Worm (Caenorhabditis elegans) whole organism, late embryonic: ENCODE measurements around the gene K03H1.9.
A peak's percentile ranks its signal among the peaks of the same experiment; 100 is the strongest.

Experiments
- C08G9.2 ChIP-seq: sonication (generic microtip); optimal IDR thresholded peaks from 2 replicates; lab custom pipeline; 2016; ENCODE audit warnings: mild to moderate bottlenecking, missing genetic modification characterization, moderate library complexity, missing compliant biosample characterization
- C38D4.7 ChIP-seq: fragments of 200-800 bp; sonication (Bioruptor generic); optimal IDR thresholded peaks from 2 replicates; lab custom pipeline; 2018; ENCODE audit warnings: mild to moderate bottlenecking, missing genetic modification characterization, moderate library complexity, missing compliant biosample characterization
- K09A11.1 ChIP-seq: sonication (generic microtip); optimal IDR thresholded peaks from 2 replicates; lab custom pipeline; 2017; ENCODE audit warnings: antibody characterized with exemption, mild to moderate bottlenecking, missing genetic modification characterization, missing compliant biosample characterization; ENCODE audit not compliant: insufficient read depth
- Y22D7AL.16 ChIP-seq: sonication (generic microtip); optimal IDR thresholded peaks from 2 replicates; lab custom pipeline; 2016; ENCODE audit warnings: missing genetic modification characterization, missing compliant biosample characterization
- ahr-1 ChIP-seq: sonication (generic microtip); optimal IDR thresholded peaks from 2 replicates; lab custom pipeline; 2016; ENCODE audit warnings: missing genetic modification characterization, missing compliant biosample characterization
- ama-1 ChIP-seq: fragments of 150-350 bp; optimal IDR thresholded peaks from 2 replicates; lab custom pipeline; 2014
- ceh-18 ChIP-seq: sonication (generic microtip); optimal IDR thresholded peaks from 2 replicates; lab custom pipeline; 2016; ENCODE audit warnings: missing genetic modification characterization, missing compliant biosample characterization
- ceh-22 ChIP-seq: sonication (generic microtip); optimal IDR thresholded peaks from 2 replicates; lab custom pipeline; 2017; ENCODE audit warnings: missing biosample characterization, missing genetic modification characterization
- ceh-30 ChIP-seq: fragments of 150-350 bp; optimal IDR thresholded peaks from 2 replicates; lab custom pipeline; 2014; ENCODE audit warnings: missing biosample characterization, missing genetic modification characterization
- ceh-31 ChIP-seq: sonication (generic microtip); optimal IDR thresholded peaks from 2 replicates; lab custom pipeline; 2016; ENCODE audit warnings: missing genetic modification characterization, missing compliant biosample characterization
- ceh-48 ChIP-seq: sonication (generic microtip); optimal IDR thresholded peaks from 2 replicates; lab custom pipeline; 2016; ENCODE audit warnings: missing genetic modification characterization, inconsistent platforms, missing compliant biosample characterization
- ceh-6 ChIP-seq: fragments of 200-800 bp; sonication (Bioruptor generic); optimal IDR thresholded peaks from 2 replicates; lab custom pipeline; 2018; ENCODE audit warnings: mild to moderate bottlenecking, missing genetic modification characterization, missing compliant biosample characterization
- ceh-9 ChIP-seq: sonication (generic microtip); optimal IDR thresholded peaks from 2 replicates; lab custom pipeline; 2016; ENCODE audit warnings: mild to moderate bottlenecking, missing genetic modification characterization, inconsistent platforms, missing compliant biosample characterization
- che-1 ChIP-seq: sonication (generic microtip); optimal IDR thresholded peaks from 2 replicates; lab custom pipeline; 2016; ENCODE audit warnings: mild to moderate bottlenecking, missing genetic modification characterization, missing compliant biosample characterization
- elt-2 ChIP-seq: sonication (generic microtip); optimal IDR thresholded peaks from 2 replicates; lab custom pipeline; 2016; ENCODE audit warnings: missing genetic modification reagents, missing genetic modification characterization, missing compliant biosample characterization
- fkh-10 ChIP-seq: fragments of 150-350 bp; optimal IDR thresholded peaks from 2 replicates; lab custom pipeline; 2014; ENCODE audit warnings: missing biosample characterization, missing genetic modification reagents, missing genetic modification characterization
- fkh-6 ChIP-seq: sonication (generic microtip); optimal IDR thresholded peaks from 2 replicates; lab custom pipeline; 2016; ENCODE audit warnings: missing genetic modification characterization, missing compliant biosample characterization
- gmeb-2 ChIP-seq: sonication (generic microtip); optimal IDR thresholded peaks from 2 replicates; lab custom pipeline; 2016; ENCODE audit warnings: missing genetic modification characterization, inconsistent platforms, missing compliant biosample characterization
- hlh-13 ChIP-seq: fragments of 200-800 bp; sonication (Bioruptor generic); optimal IDR thresholded peaks from 2 replicates; lab custom pipeline; 2018; ENCODE audit warnings: mild to moderate bottlenecking, missing genetic modification characterization, missing compliant biosample characterization
- hlh-30 ChIP-seq: sonication (generic microtip); optimal IDR thresholded peaks from 2 replicates; lab custom pipeline; 2017; ENCODE audit warnings: antibody characterized with exemption, missing genetic modification characterization, missing compliant biosample characterization; ENCODE audit not compliant: insufficient read depth
- hlh-6 ChIP-seq: sonication (generic microtip); optimal IDR thresholded peaks from 2 replicates; lab custom pipeline; 2016; ENCODE audit warnings: missing genotype, missing genetic modification characterization, missing compliant biosample characterization
- lim-6 ChIP-seq: sonication (generic microtip); optimal IDR thresholded peaks from 2 replicates; lab custom pipeline; 2016; ENCODE audit warnings: missing genetic modification characterization, missing compliant biosample characterization
- madf-2 ChIP-seq: sonication (generic microtip); optimal IDR thresholded peaks from 2 replicates; lab custom pipeline; 2017; ENCODE audit warnings: missing genetic modification characterization, missing compliant biosample characterization
- mec-3 ChIP-seq: sonication (generic microtip); optimal IDR thresholded peaks from 2 replicates; lab custom pipeline; 2016; ENCODE audit warnings: borderline replicate concordance, missing genetic modification characterization, missing compliant biosample characterization
- nhr-11 ChIP-seq: fragments of 150-350 bp; optimal IDR thresholded peaks from 2 replicates; lab custom pipeline; 2014; ENCODE audit warnings: missing biosample characterization, missing genetic modification characterization
- nhr-232 ChIP-seq: sonication (generic microtip); optimal IDR thresholded peaks from 2 replicates; lab custom pipeline; 2016; ENCODE audit warnings: missing genetic modification characterization, missing compliant biosample characterization
- npax-4 ChIP-seq: sonication (generic microtip); optimal IDR thresholded peaks from 2 replicates; lab custom pipeline; 2016; ENCODE audit warnings: missing genetic modification characterization, missing compliant biosample characterization
- pag-3 ChIP-seq: sonication (generic microtip); optimal IDR thresholded peaks from 2 replicates; lab custom pipeline; 2016; ENCODE audit warnings: missing compliant biosample characterization, missing genetic modification characterization, borderline replicate concordance
- pat-9 ChIP-seq: fragments of 200-800 bp; sonication (Bioruptor generic); optimal IDR thresholded peaks from 2 replicates; lab custom pipeline; 2018; ENCODE audit warnings: mild to moderate bottlenecking, missing genetic modification characterization, moderate library complexity, missing compliant biosample characterization
- pha-4 ChIP-seq: fragments of 150-350 bp; optimal IDR thresholded peaks from 2 replicates; lab custom pipeline; 2018; ENCODE audit warnings: missing biosample characterization, missing genetic modification reagents, missing genetic modification characterization
- pqm-1 ChIP-seq: sonication (generic microtip); optimal IDR thresholded peaks from 2 replicates; lab custom pipeline; 2016; ENCODE audit warnings: missing genetic modification characterization, missing compliant biosample characterization
- ref-2 ChIP-seq: sonication (generic microtip); optimal IDR thresholded peaks from 2 replicates; lab custom pipeline; 2016; ENCODE audit warnings: missing genetic modification characterization, missing compliant biosample characterization
- rnt-1 ChIP-seq: sonication (generic microtip); optimal IDR thresholded peaks from 2 replicates; lab custom pipeline; 2016; ENCODE audit warnings: missing genetic modification characterization, missing compliant biosample characterization
- sdc-2 ChIP-seq: sonication (generic microtip); optimal IDR thresholded peaks from 2 replicates; lab custom pipeline; 2016; ENCODE audit warnings: missing genotype, missing genetic modification characterization, missing compliant biosample characterization
- sox-2 ChIP-seq: fragments of 200-800 bp; sonication (Bioruptor generic); IDR thresholded peaks from 2 replicates; pipeline ENCODE4 v1.3.6; 2022; ENCODE audit warnings: missing genetic modification reagents, missing genetic modification characterization, missing compliant biosample characterization
- sox-4 ChIP-seq: sonication (generic microtip); optimal IDR thresholded peaks from 2 replicates; lab custom pipeline; 2017; ENCODE audit warnings: mild to moderate bottlenecking, missing genetic modification characterization, inconsistent platforms, missing compliant biosample characterization
- tbx-7 ChIP-seq: sonication (generic microtip); optimal IDR thresholded peaks from 2 replicates; lab custom pipeline; 2016; ENCODE audit warnings: missing genotype, missing genetic modification characterization, missing compliant biosample characterization
- unc-3 ChIP-seq, 2 experiments: fragments of 200-800 bp in 1 of 2; sonication (Bioruptor generic) in 1 of 2; sonication (generic microtip) in 1 of 2; conservative IDR thresholded peaks in 1 of 2; optimal IDR thresholded peaks in 1 of 2; 2 replicates each; pipeline versions ENCODE4 v1.3.6 to Lab custom; 2016 to 2022; ENCODE audit warnings: missing compliant biosample characterization in 2 of 2, missing genetic modification characterization in 2 of 2, missing genetic modification reagents in 1 of 2
- unc-42 ChIP-seq: sonication (generic microtip); optimal IDR thresholded peaks from 2 replicates; lab custom pipeline; 2016; ENCODE audit warnings: missing genotype, missing genetic modification characterization, missing compliant biosample characterization
- unc-55 ChIP-seq: sonication (generic microtip); optimal IDR thresholded peaks from 2 replicates; lab custom pipeline; 2017; ENCODE audit warnings: missing biosample characterization, missing genetic modification reagents, missing genetic modification characterization
- ztf-16 ChIP-seq: sonication (generic microtip); optimal IDR thresholded peaks from 2 replicates; lab custom pipeline; 2017; ENCODE audit warnings: missing genetic modification characterization, missing compliant biosample characterization

The K03H1.9 gene

ce11 chrIII:9956665-9957401 lies 15.5 kb upstream of the K03H1.9 start, which contains the start of gene alx-1:
Gene alx-1 (plus strand): TSS chrIII:9957351.
- TF ChIP-seq fkh-6 (tag; lab: Kevin White, UChicago), result no peak

- TF ChIP-seq nhr-232 (tag; lab: Kevin White, UChicago) (no peak), tbx-7 (tag; lab: Kevin White, UChicago) (no peak), ztf-16 (tag; lab: Kevin White, UChicago) (no peak), pag-3 (tag; lab: Kevin White, UChicago) (no peak), madf-2 (tag; lab: Kevin White, UChicago) (no peak), K09A11.1 (tag; lab: Kevin White, UChicago) (no peak), lim-6 (no peak), C08G9.2 (tag; lab: Kevin White, UChicago) (no peak), fkh-10 (GFP tag; lab: Kevin White, UChicago) (no peak), che-1 (no peak), C38D4.7 (GFP tag; lab: Kevin White, UChicago) (no peak), nhr-11 (no peak), ceh-22 (no peak)
Measured at ce11 chrIII:9956123-9956522, 14.8 kb upstream of the K03H1.9 start, which contains the start of gene mog-1. Gene mog-1 (minus strand): TSS chrIII:9956215.

ce11 chrIII:9951864-9952263 lies 10.6 kb upstream of the K03H1.9 start, which contains the start of gene K03H1.11:
Gene K03H1.11 (minus strand): TSS chrIII:9951964.
- no peak for TF ChIP-seq pqm-1 (tag; lab: Kevin White, UChicago)
- no peak for TF ChIP-seq unc-3 (GFP tag; conservative IDR thresholded peaks at IDR 0.05; lab: Robert Waterston, UW)
- no peak for TF ChIP-seq unc-3 (tag; optimal IDR thresholded peaks at IDR 0.05; lab: Kevin White, UChicago)
- TF ChIP-seq ceh-48 (tag; lab: Kevin White, UChicago), result no peak
- no peak for TF ChIP-seq Y22D7AL.16 (tag; lab: Kevin White, UChicago)
- no peak for TF ChIP-seq lim-6
- no peak for TF ChIP-seq sox-4 (tag; lab: Kevin White, UChicago)
- TF ChIP-seq hlh-6 (tag; lab: Kevin White, UChicago), result no peak
- TF ChIP-seq sdc-2 (tag; lab: Kevin White, UChicago), result no peak
- no peak for TF ChIP-seq sox-2 (GFP tag; lab: Robert Waterston, UW)
- no peak for TF ChIP-seq madf-2 (tag; lab: Kevin White, UChicago)
- TF ChIP-seq ceh-18 (tag; lab: Kevin White, UChicago), result no peak
- TF ChIP-seq pat-9, result no peak
- TF ChIP-seq ceh-9 (tag; lab: Kevin White, UChicago), result no peak
- TF ChIP-seq elt-2 (tag; lab: Kevin White, UChicago), result no peak
- TF ChIP-seq rnt-1 (tag; lab: Kevin White, UChicago), result no peak
- no peak for TF ChIP-seq hlh-13 (GFP tag; lab: Kevin White, UChicago)
- TF ChIP-seq ceh-30 (tag; lab: Kevin White, UChicago), result no peak
- no peak for TF ChIP-seq C38D4.7 (GFP tag; lab: Kevin White, UChicago)
- no peak for TF ChIP-seq K09A11.1 (tag; lab: Kevin White, UChicago)

ce11 chrIII:9950244-9950643 lies 9.0 kb upstream of the K03H1.9 start, which contains the start of gene K03H1.13:
Gene K03H1.13 (minus strand): TSS chrIII:9950344.
- TF ChIP-seq unc-55 (GFP tag; lab: Kevin White, UChicago) (peak; percentile 52), ceh-48 (tag; lab: Kevin White, UChicago) (peak; percentile 49), ztf-16 (tag; lab: Kevin White, UChicago) (no peak)

- TF ChIP-seq pha-4 (tag; lab: Kevin White, UChicago), result no peak
- no peak for TF ChIP-seq ceh-6 (GFP tag; lab: Kevin White, UChicago)
- TF ChIP-seq gmeb-2, result no peak
- TF ChIP-seq ref-2 (tag; lab: Kevin White, UChicago), result no peak
- TF ChIP-seq ama-1 (lab: Kevin White, UChicago), result no peak
- TF ChIP-seq npax-4 (tag; lab: Kevin White, UChicago), result no peak
- TF ChIP-seq hlh-30 (tag; lab: Kevin White, UChicago), result no peak
- no peak for TF ChIP-seq ceh-22
- no peak for TF ChIP-seq ceh-31
- no peak for TF ChIP-seq unc-42 (tag; lab: Kevin White, UChicago)
- TF ChIP-seq madf-2 (tag; lab: Kevin White, UChicago), result no peak
- no peak for TF ChIP-seq che-1
- no peak for TF ChIP-seq C08G9.2 (tag; lab: Kevin White, UChicago)
- TF ChIP-seq ahr-1 (tag; lab: Kevin White, UChicago), result no peak
- TF ChIP-seq hlh-13 (GFP tag; lab: Kevin White, UChicago), result no peak
- no peak for TF ChIP-seq rnt-1 (tag; lab: Kevin White, UChicago)
- TF ChIP-seq mec-3 (tag; lab: Kevin White, UChicago), result no peak
Measured at ce11 chrIII:9946806-9947419, 5.6 kb upstream of the K03H1.9 start, which contains the start of gene K03H1.7. Gene K03H1.7 (plus strand): TSS chrIII:9947405.
